Worm (Caenorhabditis elegans) whole organism, young adult: ENCODE results near the gene fbxb-15.

Experiments used
- ama-1 ChIP-seq, 3 experiments: fragments of 150-350 bp in 1 of 3; sonication (generic microtip) in 2 of 3; optimal IDR thresholded peaks; 2 replicates each; lab custom pipeline; 2014 to 2018; ENCODE audit warnings: missing biosample characterization in 2 of 3, missing genetic modification characterization in 2 of 3, missing genetic modification reagents in 2 of 3
- egrh-3 ChIP-seq: fragments of 200-800 bp; sonication (Bioruptor generic); IDR thresholded peaks from 2 replicates; pipeline ENCODE4 v1.3.6; 2022; ENCODE audit warnings: missing genetic modification reagents, missing genetic modification characterization, missing compliant biosample characterization
- fkh-3 ChIP-seq: sonication (generic microtip); optimal IDR thresholded peaks from 2 replicates; lab custom pipeline; 2016; ENCODE audit warnings: mild to moderate bottlenecking, missing genetic modification characterization, missing compliant biosample characterization
- hlh-12 ChIP-seq: sonication (generic microtip); optimal IDR thresholded peaks from 2 replicates; lab custom pipeline; 2016; ENCODE audit warnings: missing genetic modification characterization, missing compliant biosample characterization
- hmg-1.2 ChIP-seq: fragments of 200-800 bp; sonication (Bioruptor generic); IDR thresholded peaks from 2 replicates; pipeline ENCODE4 v1.3.6; 2022; ENCODE audit warnings: missing genetic modification reagents, missing genetic modification characterization, missing compliant biosample characterization

DNA sequence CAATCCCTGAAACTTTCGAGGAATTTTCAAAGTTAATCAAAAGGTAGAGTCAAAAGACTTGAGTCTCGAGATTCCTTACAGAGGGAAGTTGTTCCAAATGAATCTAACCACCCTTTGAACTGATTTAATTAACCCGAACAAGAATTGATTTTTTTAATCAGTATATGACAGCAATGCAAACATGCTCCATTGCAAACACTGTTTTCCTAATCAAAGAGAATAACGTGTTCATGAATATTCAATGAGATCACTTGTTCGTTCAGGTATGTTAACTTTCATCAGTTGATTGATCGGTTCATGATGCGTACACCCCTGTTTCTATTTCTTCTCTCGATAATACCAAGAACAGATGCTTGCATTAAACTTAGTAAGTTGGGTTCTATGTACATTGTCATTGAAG, 27.6 kb downstream of the fbxb-15 start, which contains the start of gene C08E3.14:
- no peak for TF ChIP-seq hlh-12 (tag; lab: Kevin White, UChicago)
- TF ChIP-seq egrh-3, result no peak
- TF ChIP-seq hmg-1.2 (GFP tag; lab: Robert Waterston, UW), result no peak
- TF ChIP-seq ama-1 (optimal IDR thresholded peaks at IDR 0.05; lab: Kevin White, UChicago), result no peak
- TF ChIP-seq ama-1 (GFP tag; optimal IDR thresholded peaks at IDR 0.05; lab: Kevin White, UChicago), result no peak
- no peak for TF ChIP-seq fkh-3 (tag; lab: Kevin White, UChicago)
